Fruit fly (Drosophila melanogaster) whole organism, embryonic: ENCODE measurements around the gene Idh3a.

Experiments used
- ATbp ChIP-seq: fragments of 200-800 bp; sonication (Bioruptor generic); optimal IDR thresholded peaks from 2 replicates; lab custom pipeline; 2017; ENCODE audit warnings: missing biosample characterization, mild to moderate bottlenecking, missing genetic modification characterization, missing genetic modification reagents
- Awh ChIP-seq: fragments of 200-800 bp; sonication (Bioruptor generic); IDR thresholded peaks from 2 replicates; pipeline ENCODE4, ENCODE4 v1.3.6; 2022; ENCODE audit warnings: missing biosample characterization, missing genetic modification characterization
- CG10321 ChIP-seq: fragments of 200-800 bp; sonication (Bioruptor generic); IDR thresholded peaks from 2 replicates; pipeline ENCODE4 v1.3.6; 2022; ENCODE audit warnings: missing biosample characterization, missing genetic modification characterization
- CG12659 ChIP-seq: fragments of 200-800 bp; sonication (Bioruptor generic); optimal IDR thresholded peaks from 3 replicates; lab custom pipeline; 2017; ENCODE audit warnings: mild to moderate bottlenecking, missing biosample characterization, missing genetic modification reagents, missing genetic modification characterization
- CG12769 ChIP-seq: fragments of 200-800 bp; sonication (Bioruptor generic); optimal IDR thresholded peaks from 2 replicates; lab custom pipeline; 2019; ENCODE audit warnings: missing biosample characterization, mild to moderate bottlenecking, missing genetic modification characterization, moderate library complexity
- CG13287 ChIP-seq: fragments of 200-800 bp; sonication (Bioruptor generic); IDR thresholded peaks from 2 replicates; pipeline ENCODE4 v1.3.6; 2022; ENCODE audit warnings: missing biosample characterization, missing genetic modification characterization; ENCODE audit not compliant: partially characterized antibody
- CG15011 ChIP-seq: fragments of 200-800 bp; sonication (Bioruptor generic); optimal IDR thresholded peaks from 3 replicates; lab custom pipeline; 2018; ENCODE audit warnings: missing biosample characterization, mild to moderate bottlenecking, missing genetic modification characterization
- CG15601 ChIP-seq: fragments of 200-800 bp; sonication (Bioruptor generic); optimal IDR thresholded peaks from 3 replicates; lab custom pipeline; 2019; ENCODE audit warnings: missing biosample characterization, mild to moderate bottlenecking, missing genetic modification characterization, moderate library complexity
- CG18476 ChIP-seq: fragments of 200-800 bp; sonication (Bioruptor generic); optimal IDR thresholded peaks from 2 replicates; lab custom pipeline; 2016; ENCODE audit warnings: missing biosample characterization, mild to moderate bottlenecking, missing genetic modification characterization
- CG2202 ChIP-seq: fragments of 200-800 bp; sonication (Bioruptor generic); optimal IDR thresholded peaks from 2 replicates; lab custom pipeline; 2018; ENCODE audit warnings: missing biosample characterization, mild to moderate bottlenecking, missing genetic modification characterization
- CG30403 ChIP-seq: fragments of 200-800 bp; sonication (Bioruptor generic); optimal IDR thresholded peaks from 3 replicates; lab custom pipeline; 2016; ENCODE audit warnings: missing biosample characterization, missing genetic modification characterization
- CG30431 ChIP-seq: fragments of 200-800 bp; sonication (Bioruptor generic); optimal IDR thresholded peaks from 2 replicates; lab custom pipeline; 2017; ENCODE audit warnings: missing biosample characterization, missing genetic modification characterization
- CG33213 ChIP-seq: fragments of 200-800 bp; sonication (Bioruptor generic); optimal IDR thresholded peaks from 3 replicates; lab custom pipeline; 2016; ENCODE audit warnings: missing biosample characterization, missing genetic modification characterization
- CG4282 ChIP-seq: fragments of 200-800 bp; sonication (Bioruptor generic); optimal IDR thresholded peaks from 2 replicates; lab custom pipeline; 2016; ENCODE audit warnings: missing biosample characterization, missing genetic modification characterization
- CG4730 ChIP-seq: fragments of 200-800 bp; sonication (Bioruptor generic); IDR thresholded peaks from 2 replicates; pipeline ENCODE4 v1.3.6; 2022; ENCODE audit warnings: missing biosample characterization, missing genetic modification characterization
- CG8089 ChIP-seq: fragments of 200-800 bp; sonication (Bioruptor generic); optimal IDR thresholded peaks from 3 replicates; lab custom pipeline; 2016; ENCODE audit warnings: missing biosample characterization, missing genetic modification characterization
- CG9609 ChIP-seq: fragments of 200-800 bp; sonication (Bioruptor generic); optimal IDR thresholded peaks from 3 replicates; lab custom pipeline; 2016; ENCODE audit warnings: missing biosample characterization, missing genetic modification characterization
- D19B ChIP-seq: fragments of 200-800 bp; sonication (Bioruptor generic); optimal IDR thresholded peaks from 2 replicates; lab custom pipeline; 2017; ENCODE audit warnings: missing biosample characterization, mild to moderate bottlenecking, missing genetic modification characterization
- Dfd ChIP-seq, 2 experiments: fragments of >200 bp; optimal IDR thresholded peaks; 2 replicates each; lab custom pipeline; 2017; ENCODE audit warnings: missing biosample characterization in 2 of 2, missing genetic modification characterization in 2 of 2
- E2f1 ChIP-seq: fragments of 200-800 bp; sonication (Bioruptor generic); IDR thresholded peaks from 2 replicates; pipeline ENCODE4 v1.3.6; 2022; ENCODE audit warnings: missing biosample characterization, missing genetic modification characterization
- HLH4C ChIP-seq: fragments of 200-800 bp; sonication (Bioruptor generic); IDR thresholded peaks from 3 replicates; pipeline ENCODE4 v1.3.6; 2022; ENCODE audit warnings: missing biosample characterization, missing genetic modification characterization; ENCODE audit not compliant: partially characterized antibody
- Hmx ChIP-seq: fragments of 200-800 bp; sonication (Bioruptor generic); optimal IDR thresholded peaks from 2 replicates; lab custom pipeline; 2016; ENCODE audit warnings: missing biosample characterization, missing genetic modification characterization
- Lhr ChIP-seq: fragments of 200-800 bp; sonication (Bioruptor generic); optimal IDR thresholded peaks from 3 replicates; lab custom pipeline; 2017; ENCODE audit warnings: mild to moderate bottlenecking, missing biosample characterization, missing genetic modification reagents, missing genetic modification characterization
- Max ChIP-seq: fragments of 200-800 bp; sonication (Bioruptor generic); optimal IDR thresholded peaks from 2 replicates; lab custom pipeline; 2016; ENCODE audit warnings: missing biosample characterization, mild to moderate bottlenecking, missing genetic modification characterization
- Oaz ChIP-seq: fragments of 200-800 bp; sonication (Bioruptor generic); IDR thresholded peaks from 2 replicates; pipeline ENCODE4 v1.3.6; 2022; ENCODE audit warnings: missing biosample characterization, missing genetic modification characterization
- Sry-β ChIP-seq: fragments of 200-800 bp; sonication (Bioruptor generic); optimal IDR thresholded peaks from 2 replicates; lab custom pipeline; 2018; ENCODE audit warnings: missing biosample characterization, mild to moderate bottlenecking, missing genetic modification characterization, moderate library complexity
- Xrp1 ChIP-seq: fragments of 200-800 bp; sonication (Bioruptor generic); IDR thresholded peaks from 2 replicates; pipeline ENCODE4 v1.3.6; 2022; ENCODE audit warnings: missing biosample characterization, missing genetic modification characterization
- ap ChIP-seq: fragments of 200-800 bp; sonication (Bioruptor generic); IDR thresholded peaks from 2 replicates; pipeline ENCODE4 v1.3.6; 2022; ENCODE audit warnings: missing biosample characterization, missing genetic modification characterization
- az2 ChIP-seq: fragments of 200-800 bp; sonication (Bioruptor generic); optimal IDR thresholded peaks from 3 replicates; lab custom pipeline; 2016; ENCODE audit warnings: missing biosample characterization, missing genetic modification characterization
- cad ChIP-seq: fragments of >200 bp; optimal IDR thresholded peaks from 2 replicates; lab custom pipeline; 2017; ENCODE audit warnings: missing biosample characterization, missing genetic modification characterization
- chinmo ChIP-seq: fragments of 200-800 bp; sonication (Bioruptor generic); IDR thresholded peaks from 4 replicates; pipeline ENCODE4 v1.3.6; 2022; ENCODE audit warnings: missing biosample characterization, missing genetic modification characterization; ENCODE audit not compliant: partially characterized antibody
- chm ChIP-seq: fragments of 200-800 bp; sonication (Bioruptor generic); IDR thresholded peaks from 2 replicates; pipeline ENCODE4 v1.3.6; 2022; ENCODE audit warnings: missing biosample characterization, missing genetic modification characterization
- dimm ChIP-seq: fragments of 200-800 bp; sonication (Bioruptor generic); IDR thresholded peaks from 2 replicates; pipeline ENCODE4 v1.3.6; 2022; ENCODE audit warnings: missing biosample characterization, missing genetic modification characterization
- dysf ChIP-seq: fragments of 200-800 bp; sonication (Bioruptor generic); IDR thresholded peaks from 3 replicates; pipeline ENCODE4 v1.3.6; 2022; ENCODE audit warnings: missing biosample characterization, missing genetic modification characterization
- ewg ChIP-seq: fragments of 200-800 bp; sonication (Bioruptor generic); optimal IDR thresholded peaks from 3 replicates; lab custom pipeline; 2017; ENCODE audit warnings: mild to moderate bottlenecking, missing biosample characterization, missing genetic modification reagents, missing genetic modification characterization
- fd64A ChIP-seq: fragments of 200-800 bp; sonication (Bioruptor generic); optimal IDR thresholded peaks from 3 replicates; lab custom pipeline; 2018; ENCODE audit warnings: missing biosample characterization, mild to moderate bottlenecking, missing genetic modification characterization
- gcm2 ChIP-seq: fragments of 200-800 bp; sonication (Bioruptor generic); optimal IDR thresholded peaks from 2 replicates; lab custom pipeline; 2016; ENCODE audit warnings: missing biosample characterization, missing genetic modification characterization
- gem ChIP-seq: fragments of 200-800 bp; sonication (Bioruptor generic); optimal IDR thresholded peaks from 2 replicates; lab custom pipeline; 2019; ENCODE audit warnings: missing biosample characterization, mild to moderate bottlenecking, missing genetic modification characterization, moderate library complexity
- grau ChIP-seq: fragments of 200-800 bp; optimal IDR thresholded peaks from 3 replicates; lab custom pipeline; 2019; ENCODE audit warnings: missing biosample characterization, mild to moderate bottlenecking, missing genetic modification characterization, moderate library complexity
- hbn ChIP-seq: fragments of 200-800 bp; sonication (Bioruptor generic); IDR thresholded peaks from 2 replicates; pipeline ENCODE4 v1.3.6; 2022; ENCODE audit warnings: missing biosample characterization, missing genetic modification characterization; ENCODE audit not compliant: partially characterized antibody
- maf-S ChIP-seq: fragments of 200-800 bp; sonication (Bioruptor generic); optimal IDR thresholded peaks from 2 replicates; lab custom pipeline; 2016; ENCODE audit warnings: missing biosample characterization, missing genetic modification characterization
- onecut ChIP-seq: fragments of 200-800 bp; sonication (Bioruptor generic); IDR thresholded peaks from 2 replicates; pipeline ENCODE4 v1.3.6; 2022; ENCODE audit warnings: missing biosample characterization, missing genetic modification characterization
- pan ChIP-seq, 4 experiments: fragments of >200 bp in 3 of 4; fragments of 200-800 bp in 1 of 4; sonication (Bioruptor generic) in 1 of 4; optimal IDR thresholded peaks in 3 of 4; IDR thresholded peaks in 1 of 4; 2 replicates each; pipeline versions ENCODE4 v1.3.6 to Lab custom; 2017 to 2022; ENCODE audit warnings: missing biosample characterization in 2 of 4, missing genetic modification characterization in 2 of 4, mixed read lengths in 1 of 4
- pb ChIP-seq: fragments of 200-800 bp; sonication (Bioruptor generic); optimal IDR thresholded peaks from 3 replicates; lab custom pipeline; 2016; ENCODE audit warnings: missing biosample characterization, missing genetic modification characterization
- phol ChIP-seq: fragments of 200-800 bp; sonication (Bioruptor generic); optimal IDR thresholded peaks from 3 replicates; lab custom pipeline; 2018; ENCODE audit warnings: missing biosample characterization, mild to moderate bottlenecking, missing genetic modification characterization, moderate library complexity
- ro ChIP-seq: fragments of 200-800 bp; sonication (Bioruptor generic); IDR thresholded peaks from 2 replicates; pipeline ENCODE4 v1.3.6; 2022; ENCODE audit warnings: missing biosample characterization, missing genetic modification characterization
- row ChIP-seq: fragments of 200-800 bp; sonication (Bioruptor generic); IDR thresholded peaks from 3 replicates; pipeline ENCODE4 v1.3.6; 2022; ENCODE audit warnings: missing biosample characterization, missing genetic modification characterization
- slbo ChIP-seq: fragments of 200-800 bp; sonication (Bioruptor generic); IDR thresholded peaks from 2 replicates; pipeline ENCODE4 v1.3.6; 2022; ENCODE audit warnings: missing biosample characterization, missing genetic modification characterization
- toy ChIP-seq: fragments of 200-800 bp; sonication (Bioruptor generic); IDR thresholded peaks from 2 replicates; pipeline ENCODE4 v1.3.6; 2022; ENCODE audit warnings: missing biosample characterization, missing genetic modification characterization
- usp ChIP-seq: fragments of >200 bp; optimal IDR thresholded peaks from 2 replicates; lab custom pipeline; 2017; ENCODE audit warnings: missing biosample characterization, missing genetic modification characterization

Gene Idh3a

DNA sequence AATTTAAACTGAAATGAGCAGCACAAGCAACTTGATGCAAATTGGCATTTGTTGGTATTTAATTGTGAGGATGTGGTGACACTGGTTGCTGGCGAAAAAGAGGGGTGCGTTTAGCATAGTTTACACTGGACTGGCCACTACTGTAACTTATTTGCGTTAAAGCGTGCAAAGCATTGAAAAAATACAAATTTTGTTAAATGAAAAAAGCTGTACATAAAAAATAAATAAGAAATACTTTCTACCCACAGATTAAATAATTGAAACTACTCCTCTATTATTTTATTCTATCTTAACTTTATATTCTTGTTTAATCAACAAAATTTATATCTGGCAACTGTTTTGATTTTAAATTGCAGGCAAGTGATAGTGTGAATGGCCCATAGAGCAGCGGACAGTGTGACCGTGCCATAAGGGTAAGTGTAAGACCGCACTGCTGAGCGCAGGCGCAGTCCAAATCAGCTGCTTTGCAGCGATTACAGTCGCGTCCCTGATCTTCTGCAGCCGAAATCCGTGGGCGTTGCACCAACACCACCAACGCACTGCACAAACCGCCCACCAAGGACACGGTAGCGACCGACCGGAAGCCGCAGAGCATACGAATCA, 44.2 kb upstream of the Idh3a start, which contains the start of the genes Grip84 and car (continued):
- no peak for TF ChIP-seq pan (optimal IDR thresholded peaks at IDR 0.05; lab: Kevin White, UChicago)
- TF ChIP-seq pan (GFP tag; optimal IDR thresholded peaks at IDR 0.05 in 1 of 2, IDR thresholded peaks at IDR 0.05 in 1 of 2) = peak in 1 of 2 experiments; percentile 14
- no peak for TF ChIP-seq Awh (GFP tag; lab: Robert Waterston, UW)
- peak; percentile 78 for TF ChIP-seq CG12659 (GFP tag; lab: Kevin White, UChicago)
- TF ChIP-seq CG30431 = peak; percentile 56
- 0 out of 2 replicates have a peak, but pooled peaks have one; percentile 17 for TF ChIP-seq CG10321
- TF ChIP-seq ATbp (GFP tag; lab: Kevin White, UChicago) = no peak
- TF ChIP-seq ap (GFP tag; lab: Robert Waterston, UW) = peak; percentile 14; the same call in 1 of the 2 replicates
- TF ChIP-seq CG4730 (GFP tag; lab: Robert Waterston, UW) = peak; percentile 50
- TF ChIP-seq Lhr (GFP tag; lab: Kevin White, UChicago) = peak; percentile 59
- no peak for TF ChIP-seq CG12769 (tag; lab: Kevin White, UChicago)
- TF ChIP-seq dimm = no peak
- peak; percentile 30; the same call in 1 of the 4 replicates for TF ChIP-seq chinmo (GFP tag; lab: Robert Waterston, UW)
- no peak for TF ChIP-seq hbn (GFP tag; lab: Robert Waterston, UW)
- TF ChIP-seq fd64A (GFP tag; lab: Kevin White, UChicago) = no peak
- peak; percentile 8 for TF ChIP-seq CG2202 (tag; lab: Kevin White, UChicago)
- TF ChIP-seq Dfd (GFP tag; optimal IDR thresholded peaks at IDR 0.05; lab: Kevin White, UChicago) = peak in 1 of 2 experiments; percentile 24
- TF ChIP-seq CG13287 (GFP tag; lab: Robert Waterston, UW) = no peak
- no peak for TF ChIP-seq Sry-β (GFP tag; lab: Kevin White, UChicago)
- TF ChIP-seq ro = no peak
- peak; percentile 48 for TF ChIP-seq maf-S (GFP tag; lab: Kevin White, UChicago)
- peak; percentile 69 for TF ChIP-seq az2 (GFP tag; lab: Kevin White, UChicago)
- TF ChIP-seq chm (GFP tag; lab: Robert Waterston, UW) = no peak
- peak; percentile 66 for TF ChIP-seq Xrp1 (GFP tag; lab: Robert Waterston, UW)
- peak; percentile 22 for TF ChIP-seq Hmx (GFP tag; lab: Kevin White, UChicago)
- peak; percentile 80 for TF ChIP-seq dysf
- peak; percentile 55 for TF ChIP-seq CG18476 (GFP tag; lab: Kevin White, UChicago)
- peak; percentile 84 for TF ChIP-seq slbo (GFP tag; lab: Robert Waterston, UW)
- no peak for TF ChIP-seq CG8089 (GFP tag; lab: Kevin White, UChicago)
- peak; percentile 49; the same call in 1 of the 2 replicates for TF ChIP-seq Oaz
- no peak for TF ChIP-seq pb (GFP tag; lab: Kevin White, UChicago)
- no peak for TF ChIP-seq onecut
- TF ChIP-seq Max = peak; percentile 51
- TF ChIP-seq usp (GFP tag; lab: Kevin White, UChicago) = no peak
- peak; percentile 86 for TF ChIP-seq gem (tag; lab: Kevin White, UChicago)
- TF ChIP-seq row (GFP tag; lab: Robert Waterston, UW) = peak; percentile 89
- peak; percentile 83 for TF ChIP-seq CG30403 (GFP tag; lab: Kevin White, UChicago)
- TF ChIP-seq toy = no peak
- no peak for TF ChIP-seq CG15011 (GFP tag; lab: Kevin White, UChicago)
- TF ChIP-seq cad (GFP tag; lab: Kevin White, UChicago) = no peak
- no peak for TF ChIP-seq CG15601
- peak; percentile 46 for TF ChIP-seq CG9609 (GFP tag; lab: Kevin White, UChicago)
- peak; percentile 32; the same call in 1 of the 2 replicates for TF ChIP-seq E2f1 (GFP tag; lab: Robert Waterston, UW)
- TF ChIP-seq D19B (GFP tag; lab: Kevin White, UChicago) = peak; percentile 57
- no peak for TF ChIP-seq CG4282 (GFP tag; lab: Kevin White, UChicago)
- TF ChIP-seq gcm2 (GFP tag; lab: Kevin White, UChicago) = no peak
- no peak for TF ChIP-seq HLH4C
- TF ChIP-seq ewg (GFP tag; lab: Kevin White, UChicago) = peak; percentile 99
- peak; percentile 83 for TF ChIP-seq phol (tag; lab: Kevin White, UChicago)
- no peak for TF ChIP-seq CG33213
- TF ChIP-seq grau (tag; lab: Kevin White, UChicago) = peak; percentile 81
